Worm (Caenorhabditis elegans) whole organism, young adult: ENCODE results near the gene F46B6.12.

Experiments used
- B0019.2 ChIP-seq: fragments of 200-800 bp; sonication (Bioruptor generic); conservative IDR thresholded peaks from 2 replicates; pipeline ENCODE4 v1.3.6; 2022; ENCODE audit warnings: missing genetic modification reagents, missing genetic modification characterization, missing compliant biosample characterization
- B0336.3 ChIP-seq: fragments of 200-800 bp; sonication (Bioruptor generic); IDR thresholded peaks from 2 replicates; pipeline ENCODE4 v1.3.6; 2022; ENCODE audit warnings: missing genetic modification characterization, missing compliant biosample characterization
- F10E7.11 ChIP-seq: sonication (generic microtip); optimal IDR thresholded peaks from 2 replicates; lab custom pipeline; 2017; ENCODE audit warnings: mild to moderate bottlenecking, missing genetic modification characterization, moderate library complexity, missing compliant biosample characterization
- F22D6.2 ChIP-seq: sonication (generic microtip); optimal IDR thresholded peaks from 2 replicates; lab custom pipeline; 2016; ENCODE audit warnings: mild to moderate bottlenecking, missing genetic modification characterization, missing compliant biosample characterization
- F23B12.7 ChIP-seq: sonication (generic microtip); optimal IDR thresholded peaks from 2 replicates; lab custom pipeline; 2017; ENCODE audit warnings: missing genetic modification characterization, mild to moderate bottlenecking, missing compliant biosample characterization, antibody characterized with exemption, moderate library complexity; ENCODE audit not compliant: insufficient read depth
- F33H1.4 ChIP-seq: fragments of 200-800 bp; sonication (Bioruptor generic); IDR thresholded peaks from 2 replicates; pipeline ENCODE4 v1.3.6; 2022; ENCODE audit warnings: missing genetic modification reagents, missing genetic modification characterization, missing compliant biosample characterization
- F55B11.4 ChIP-seq: sonication (generic microtip); optimal IDR thresholded peaks from 2 replicates; lab custom pipeline; 2016; ENCODE audit warnings: missing compliant biosample characterization, missing genetic modification characterization, borderline replicate concordance; ENCODE audit not compliant: insufficient read depth
- Y79H2A.3 ChIP-seq: fragments of 200-800 bp; sonication (Bioruptor generic); conservative IDR thresholded peaks from 2 replicates; pipeline ENCODE4 v1.3.6; 2022; ENCODE audit warnings: missing genetic modification reagents, missing genetic modification characterization, missing compliant biosample characterization
- Y95B8A.8 ChIP-seq: fragments of 200-800 bp; sonication (Bioruptor generic); IDR thresholded peaks from 2 replicates; pipeline ENCODE4 v1.3.6; 2022; ENCODE audit warnings: missing genetic modification reagents, missing genetic modification characterization, missing compliant biosample characterization
- akir-1 ChIP-seq: fragments of 200-800 bp; sonication (Bioruptor generic); optimal IDR thresholded peaks from 2 replicates; lab custom pipeline; 2018; ENCODE audit warnings: mild to moderate bottlenecking, missing genetic modification characterization, moderate library complexity, missing compliant biosample characterization
- ama-1 ChIP-seq, 3 experiments: fragments of 150-350 bp in 1 of 3; sonication (generic microtip) in 2 of 3; optimal IDR thresholded peaks; 2 replicates each; lab custom pipeline; 2014 to 2018; ENCODE audit warnings: missing biosample characterization in 2 of 3, missing genetic modification characterization in 2 of 3, missing genetic modification reagents in 2 of 3
- aptf-3 ChIP-seq: fragments of 200-800 bp; sonication (Bioruptor generic); IDR thresholded peaks from 2 replicates; pipeline ENCODE4 v1.3.6; 2022; ENCODE audit warnings: missing genetic modification characterization, missing compliant biosample characterization
- atf-7 ChIP-seq: sonication (generic microtip); optimal IDR thresholded peaks from 2 replicates; lab custom pipeline; 2017; ENCODE audit warnings: mild to moderate bottlenecking, missing genetic modification characterization, missing compliant biosample characterization
- athp-1 ChIP-seq: sonication (generic microtip); optimal IDR thresholded peaks from 2 replicates; lab custom pipeline; 2017; ENCODE audit warnings: mild to moderate bottlenecking, missing genetic modification characterization, missing compliant biosample characterization
- attf-3 ChIP-seq: fragments of 200-800 bp; sonication (Bioruptor generic); conservative IDR thresholded peaks from 2 replicates; pipeline ENCODE4 v1.3.6; 2022; ENCODE audit warnings: missing genetic modification reagents, missing genetic modification characterization, missing compliant biosample characterization
- ccch-3 ChIP-seq: fragments of 200-800 bp; sonication (Bioruptor generic); optimal IDR thresholded peaks from 2 replicates; lab custom pipeline; 2018; ENCODE audit warnings: mild to moderate bottlenecking, missing genetic modification characterization, missing compliant biosample characterization
- ceh-100 ChIP-seq: fragments of 200-800 bp; sonication (Bioruptor generic); IDR thresholded peaks from 2 replicates; pipeline ENCODE4 v1.3.6; 2022; ENCODE audit warnings: missing genetic modification reagents, missing genetic modification characterization, missing compliant biosample characterization
- ceh-27 ChIP-seq: fragments of 200-800 bp; sonication (Bioruptor generic); optimal IDR thresholded peaks from 2 replicates; lab custom pipeline; 2018; ENCODE audit warnings: mild to moderate bottlenecking, missing genetic modification characterization, moderate library complexity, missing compliant biosample characterization
- ceh-79 ChIP-seq: sonication (generic microtip); optimal IDR thresholded peaks from 2 replicates; lab custom pipeline; 2017; ENCODE audit warnings: mild to moderate bottlenecking, missing genetic modification characterization, missing compliant biosample characterization
- chd-7 ChIP-seq: sonication (generic microtip); optimal IDR thresholded peaks from 2 replicates; lab custom pipeline; 2016; ENCODE audit warnings: mild to moderate bottlenecking, missing genetic modification characterization, moderate library complexity, missing compliant biosample characterization
- die-1 ChIP-seq: sonication (generic microtip); optimal IDR thresholded peaks from 2 replicates; lab custom pipeline; 2016; ENCODE audit warnings: missing genotype, mild to moderate bottlenecking, missing genetic modification characterization, missing compliant biosample characterization
- gei-17 ChIP-seq: fragments of 200-800 bp; sonication (Bioruptor generic); optimal IDR thresholded peaks from 2 replicates; lab custom pipeline; 2018; ENCODE audit warnings: mild to moderate bottlenecking, missing genetic modification characterization, missing compliant biosample characterization
- hrde-1 ChIP-seq: sonication (generic microtip); optimal IDR thresholded peaks from 2 replicates; lab custom pipeline; 2016; ENCODE audit warnings: missing genetic modification characterization, mild to moderate bottlenecking, missing compliant biosample characterization, moderate library complexity, missing genotype, missing genetic modification reagents, borderline replicate concordance
- lsl-1 ChIP-seq: fragments of 200-800 bp; sonication (Bioruptor generic); optimal IDR thresholded peaks from 2 replicates; lab custom pipeline; 2018; ENCODE audit warnings: mild to moderate bottlenecking, missing genetic modification characterization, moderate library complexity, missing compliant biosample characterization
- madf-6 ChIP-seq: fragments of 200-800 bp; sonication (Bioruptor generic); IDR thresholded peaks from 2 replicates; pipeline ENCODE4 v1.3.6; 2022; ENCODE audit warnings: missing genetic modification reagents, missing genetic modification characterization, missing compliant biosample characterization
- madf-8 ChIP-seq: fragments of 200-800 bp; sonication (Bioruptor generic); conservative IDR thresholded peaks from 2 replicates; pipeline ENCODE4 v1.3.6; 2022; ENCODE audit warnings: missing genetic modification reagents, missing genetic modification characterization, missing compliant biosample characterization
- mes-4 ChIP-seq: sonication (generic microtip); optimal IDR thresholded peaks from 2 replicates; lab custom pipeline; 2016; ENCODE audit warnings: missing genotype, missing genetic modification characterization, missing compliant biosample characterization
- nhr-120 ChIP-seq: fragments of 200-800 bp; sonication (Bioruptor generic); IDR thresholded peaks from 2 replicates; pipeline ENCODE4 v1.3.6; 2022; ENCODE audit warnings: missing genetic modification characterization, missing compliant biosample characterization
- nhr-179 ChIP-seq: sonication (generic microtip); optimal IDR thresholded peaks from 2 replicates; lab custom pipeline; 2016; ENCODE audit warnings: mild to moderate bottlenecking, missing genetic modification characterization, missing compliant biosample characterization
- nhr-27 ChIP-seq: fragments of 200-800 bp; sonication (Bioruptor generic); optimal IDR thresholded peaks from 2 replicates; lab custom pipeline; 2018; ENCODE audit warnings: mild to moderate bottlenecking, missing genetic modification characterization, moderate library complexity, missing compliant biosample characterization
- nhr-80 ChIP-seq: sonication (generic microtip); optimal IDR thresholded peaks from 2 replicates; lab custom pipeline; 2016; ENCODE audit warnings: missing genetic modification characterization, missing compliant biosample characterization
- nhr-90 ChIP-seq: sonication (generic microtip); optimal IDR thresholded peaks from 2 replicates; lab custom pipeline; 2016; ENCODE audit warnings: missing genotype, mild to moderate bottlenecking, missing genetic modification characterization, missing compliant biosample characterization
- rcor-1 ChIP-seq: fragments of 200-800 bp; sonication (Bioruptor generic); IDR thresholded peaks from 2 replicates; pipeline ENCODE4 v1.3.6; 2022; ENCODE audit warnings: missing genetic modification reagents, missing genetic modification characterization, missing compliant biosample characterization
- rec-8 ChIP-seq, 2 experiments: sonication (generic microtip); optimal IDR thresholded peaks; 2 replicates each; lab custom pipeline; 2016; ENCODE audit warnings: mild to moderate bottlenecking in 2 of 2, missing genetic modification characterization in 2 of 2, missing genetic modification reagents in 2 of 2, missing genotype in 2 of 2, missing biosample characterization in 1 of 2, missing compliant biosample characterization in 1 of 2, moderate library complexity in 1 of 2
- repo-1 ChIP-seq: sonication (generic microtip); optimal IDR thresholded peaks from 2 replicates; lab custom pipeline; 2017; ENCODE audit warnings: mild to moderate bottlenecking, missing genetic modification characterization, missing compliant biosample characterization
- snpc-1.1 ChIP-seq: sonication (generic microtip); optimal IDR thresholded peaks from 2 replicates; lab custom pipeline; 2017; ENCODE audit warnings: missing genetic modification characterization, mild to moderate bottlenecking, missing compliant biosample characterization, antibody characterized with exemption, moderate library complexity, missing genotype, missing genetic modification reagents; ENCODE audit not compliant: insufficient read depth
- snpc-4 ChIP-seq, 5 experiments: fragments of 150-350 bp in 1 of 5; sonication (generic microtip) in 4 of 5; optimal IDR thresholded peaks; 2 replicates each; lab custom pipeline; 2014 to 2018; ENCODE audit warnings: missing genetic modification characterization in 5 of 5, missing biosample characterization in 3 of 5, antibody characterized with exemption in 2 of 5, mild to moderate bottlenecking in 2 of 5, missing compliant biosample characterization in 2 of 5, missing genotype in 2 of 5, moderate library complexity in 2 of 5, missing genetic modification reagents in 1 of 5
- unc-130 ChIP-seq: sonication (generic microtip); optimal IDR thresholded peaks from 2 replicates; lab custom pipeline; 2016; ENCODE audit warnings: missing genetic modification reagents, missing genetic modification characterization, missing compliant biosample characterization
- ztf-22 ChIP-seq: fragments of 200-800 bp; sonication (Bioruptor generic); optimal IDR thresholded peaks from 2 replicates; lab custom pipeline; 2018; ENCODE audit warnings: mild to moderate bottlenecking, missing genetic modification characterization, moderate library complexity, missing compliant biosample characterization
- ztf-25 ChIP-seq: fragments of 200-800 bp; sonication (Bioruptor generic); IDR thresholded peaks from 2 replicates; pipeline ENCODE4 v1.3.6; 2022; ENCODE audit warnings: missing genetic modification reagents, missing genetic modification characterization, missing compliant biosample characterization

The F46B6.12 gene

DNA sequence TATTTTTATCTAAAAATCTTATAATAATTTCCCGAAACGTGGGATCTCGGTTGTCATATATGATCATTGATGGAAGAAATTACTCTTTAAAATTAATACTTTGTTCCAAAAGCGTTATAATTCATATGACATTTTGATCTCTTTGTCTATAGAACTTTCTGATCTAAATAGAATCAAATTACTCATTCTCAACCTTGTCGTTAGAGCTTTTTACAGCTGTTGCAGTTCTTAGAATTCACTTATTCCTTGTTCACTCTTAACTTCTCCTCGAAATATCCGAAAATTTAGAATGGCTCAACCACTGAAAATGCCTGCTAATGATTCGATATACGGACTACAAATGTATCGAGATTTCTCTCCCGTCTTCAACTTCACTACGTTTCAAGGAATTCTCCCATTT, 35.5 kb upstream of the F46B6.12 start, which contains the start of gene sru-29:
Gene sru-29 (plus strand): TSS at position 301 of the 400 bp plus-strand sequence.
- TF ChIP-seq attf-3 (GFP tag; lab: Robert Waterston, UW) (no peak), nhr-179 (no peak), ceh-27 (GFP tag; lab: Kevin White, UChicago) (no peak), atf-7 (no peak), ztf-22 (GFP tag; lab: Kevin White, UChicago) (no peak), nhr-120 (GFP tag; lab: Robert Waterston, UW) (no peak), Y95B8A.8 (GFP tag; lab: Robert Waterston, UW) (no peak), rec-8 (tag; optimal IDR thresholded peaks at IDR 0.05; lab: Kevin White, UChicago) (no peak), F10E7.11 (tag; lab: Kevin White, UChicago) (no peak), mes-4 (tag; lab: Kevin White, UChicago) (no peak), nhr-27 (tag; lab: Kevin White, UChicago) (no peak), repo-1 (no peak), B0336.3 (no peak), die-1 (no peak)

DNA sequence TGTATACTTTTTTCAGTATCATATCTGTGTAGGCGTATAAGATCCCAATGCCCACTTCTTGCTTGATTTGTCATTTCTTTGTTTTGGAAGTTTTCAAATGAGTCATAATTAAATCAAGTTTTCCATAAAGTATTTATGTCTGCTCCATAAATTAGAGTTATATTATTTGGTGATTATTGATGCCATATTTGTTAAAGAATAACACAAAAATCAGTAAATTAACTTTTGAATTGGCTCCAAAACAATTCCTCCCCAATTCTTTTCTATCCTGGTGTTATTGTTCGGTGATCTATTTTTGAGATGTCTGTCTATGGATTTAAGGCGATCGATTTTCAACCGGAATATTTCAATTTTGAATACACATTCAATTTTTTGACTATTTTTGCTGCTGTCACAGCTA, 29.5 kb upstream of the F46B6.12 start, which contains the start of gene sru-37:
Gene sru-37 (plus strand): TSS at position 301 of the 400 bp plus-strand sequence.
- no peak for TF ChIP-seq chd-7 (tag; lab: Kevin White, UChicago)
- TF ChIP-seq gei-17 (GFP tag; lab: Kevin White, UChicago), result no peak
- TF ChIP-seq F33H1.4 (GFP tag; lab: Robert Waterston, UW), result no peak
- TF ChIP-seq athp-1, result no peak
- no peak for TF ChIP-seq lsl-1
- no peak for TF ChIP-seq nhr-80
- no peak for TF ChIP-seq ztf-22 (GFP tag; lab: Kevin White, UChicago)
- TF ChIP-seq snpc-1.1 (tag; lab: Kevin White, UChicago), result no peak
- no peak for TF ChIP-seq nhr-90
- no peak for TF ChIP-seq rcor-1 (GFP tag; lab: Robert Waterston, UW)
- TF ChIP-seq ccch-3, result no peak
- no peak for TF ChIP-seq unc-130
- TF ChIP-seq ceh-100 (GFP tag; lab: Robert Waterston, UW), result no peak
- TF ChIP-seq madf-6, result no peak
- TF ChIP-seq die-1, result no peak
- TF ChIP-seq nhr-120 (GFP tag; lab: Robert Waterston, UW), result no peak
- no peak for TF ChIP-seq ama-1 (optimal IDR thresholded peaks at IDR 0.05; lab: Kevin White, UChicago)
- TF ChIP-seq ama-1 (GFP tag; optimal IDR thresholded peaks at IDR 0.05; lab: Kevin White, UChicago), result no peak
- no peak for TF ChIP-seq F10E7.11 (tag; lab: Kevin White, UChicago)
- TF ChIP-seq, all 124 proteins: peak for 0

DNA sequence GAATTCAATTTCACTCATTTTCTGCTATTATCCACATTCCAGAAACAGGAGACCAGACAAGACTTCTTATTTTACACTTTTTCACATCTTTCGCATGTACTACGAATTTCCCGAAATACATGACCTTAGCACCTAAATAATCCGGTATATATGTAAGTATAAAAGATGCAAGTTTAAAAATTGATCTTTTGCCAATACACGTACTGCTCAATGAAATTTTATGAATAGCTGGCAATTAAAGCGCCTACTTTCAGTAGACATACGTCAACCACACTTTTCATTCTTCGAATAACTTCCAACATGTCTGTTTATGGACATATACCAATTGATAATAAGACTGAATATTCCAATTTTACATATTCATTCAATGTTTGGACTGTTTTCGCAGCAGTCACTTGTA, 27.5 kb upstream of the F46B6.12 start, which contains the start of gene sru-39:
Gene sru-39 (plus strand): TSS at position 301 of the 400 bp plus-strand sequence.
- no peak for TF ChIP-seq ceh-79 (tag; lab: Kevin White, UChicago)
- no peak for TF ChIP-seq hrde-1 (tag; lab: Kevin White, UChicago)
- no peak for TF ChIP-seq F22D6.2

DNA sequence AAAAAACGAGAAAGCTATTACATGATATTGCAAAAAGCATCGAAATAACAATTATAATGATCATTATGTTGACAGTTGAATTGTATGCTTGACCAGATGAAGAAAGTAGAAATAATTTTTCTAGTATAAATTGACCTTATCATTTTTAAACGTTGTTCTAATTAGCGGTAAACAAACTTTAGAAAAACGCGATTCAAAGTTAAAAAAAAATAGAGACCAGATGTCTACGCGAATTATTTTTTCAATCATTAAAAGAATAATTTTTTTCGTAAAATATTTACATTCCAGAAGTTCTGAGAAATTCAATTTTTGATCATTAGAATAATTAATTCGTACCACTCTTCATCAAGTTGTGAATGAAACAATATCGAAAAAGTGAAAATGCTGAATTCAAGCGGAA, 26.3 kb upstream of the F46B6.12 start, which contains the start of gene F46B6.10:
Gene F46B6.10 (minus strand): TSS at position 101 of the 400 bp plus-strand sequence.
- TF ChIP-seq nhr-120 (GFP tag; lab: Robert Waterston, UW), result no peak
- no peak for TF ChIP-seq Y79H2A.3 (GFP tag; lab: Robert Waterston, UW)
- no peak for TF ChIP-seq ztf-25 (GFP tag; lab: Robert Waterston, UW)
- TF ChIP-seq atf-7, result no peak
- no peak for TF ChIP-seq snpc-4 (GFP tag; optimal IDR thresholded peaks at IDR 0.05; lab: Kevin White, UChicago)
- no peak for TF ChIP-seq snpc-4 (tag; optimal IDR thresholded peaks at IDR 0.05; lab: Kevin White, UChicago)
- no peak for TF ChIP-seq F55B11.4
- no peak for TF ChIP-seq rcor-1 (GFP tag; lab: Robert Waterston, UW)
- no peak for TF ChIP-seq B0019.2 (GFP tag; lab: Robert Waterston, UW)
- TF ChIP-seq F23B12.7 (tag; lab: Kevin White, UChicago), result no peak
- no peak for TF ChIP-seq aptf-3 (GFP tag; lab: Robert Waterston, UW)
- TF ChIP-seq madf-8, result no peak
- no peak for TF ChIP-seq akir-1 (GFP tag; lab: Kevin White, UChicago)
